Worm (Caenorhabditis elegans): ENCODE data around the gene srx-97.

srx-97 gene

ce11 chrII:3634765-3635164 lies 34.5 kb downstream of the srx-97 start:
- TF ChIP-seq klf-2 (GFP tag; conservative IDR thresholded peaks at IDR 0.05) (no peak), ref-1 (GFP tag; conservative IDR thresholded peaks at IDR 0.05) (no peak), ztf-23 (GFP tag; IDR thresholded peaks at IDR 0.05) (no peak), T22C8.4 (GFP tag; IDR thresholded peaks at IDR 0.05) (no peak), cog-1 (tag; optimal IDR thresholded peaks at IDR 0.05) (no peak), flt-1 (GFP tag; IDR thresholded peaks at IDR 0.05) (no peak), med-1 (GFP tag; optimal IDR thresholded peaks at IDR 0.05; ENCODE audit: insufficient read depth) (no peak), ztf-29 (GFP tag; IDR thresholded peaks at IDR 0.05) (no peak), tab-1 (GFP tag; IDR thresholded peaks at IDR 0.05) (no peak)

- no peak for TF ChIP-seq ref-1 (GFP tag; conservative IDR thresholded peaks at IDR 0.05)
- no peak for TF ChIP-seq ztf-29 (GFP tag; IDR thresholded peaks at IDR 0.05)
- TF ChIP-seq ztf-23 (GFP tag; IDR thresholded peaks at IDR 0.05) = no peak
- TF ChIP-seq cog-1 (tag; optimal IDR thresholded peaks at IDR 0.05) = no peak
- no peak for TF ChIP-seq T22C8.4 (GFP tag; IDR thresholded peaks at IDR 0.05)
- TF ChIP-seq flt-1 (GFP tag; IDR thresholded peaks at IDR 0.05) = no peak
- TF ChIP-seq med-1 (GFP tag; optimal IDR thresholded peaks at IDR 0.05; ENCODE audit: insufficient read depth) = no peak
- TF ChIP-seq klf-2 (GFP tag; conservative IDR thresholded peaks at IDR 0.05) = no peak
- TF ChIP-seq tab-1 (GFP tag; IDR thresholded peaks at IDR 0.05) = no peak
Measured at ce11 chrII:3630810-3631209, 38.4 kb downstream of the srx-97 start, which contains the start of gene M151.2. Gene M151.2 (plus strand): TSS chrII:3631110.

DNA sequence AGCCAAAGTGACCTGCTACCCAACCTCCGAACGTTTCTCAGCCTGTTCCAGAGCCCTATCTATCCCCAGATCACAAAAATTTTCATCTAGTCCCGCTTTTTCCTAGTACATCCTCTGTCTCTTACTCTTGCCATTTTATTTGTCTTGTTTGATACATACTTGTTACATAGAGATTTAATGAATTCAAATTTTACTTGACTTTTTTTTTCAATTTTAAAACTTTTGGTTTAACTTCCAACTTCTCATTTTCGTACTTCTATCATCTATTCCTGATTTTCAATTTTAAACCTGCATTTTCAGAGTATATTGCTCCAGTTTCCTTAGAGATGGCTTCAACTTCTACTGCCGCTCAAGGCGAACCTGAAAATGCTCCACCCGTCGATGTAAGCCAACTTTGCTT lies 42.3 kb downstream of the srx-97 start, which contains the start of gene M151.3:
Gene M151.3, plus strand, starts transcription at position 301 of the 400 bp plus-strand sequence.
- TF ChIP-seq ztf-23 (GFP tag; IDR thresholded peaks at IDR 0.05) (no peak), klf-2 (GFP tag; conservative IDR thresholded peaks at IDR 0.05) (no peak)

DNA sequence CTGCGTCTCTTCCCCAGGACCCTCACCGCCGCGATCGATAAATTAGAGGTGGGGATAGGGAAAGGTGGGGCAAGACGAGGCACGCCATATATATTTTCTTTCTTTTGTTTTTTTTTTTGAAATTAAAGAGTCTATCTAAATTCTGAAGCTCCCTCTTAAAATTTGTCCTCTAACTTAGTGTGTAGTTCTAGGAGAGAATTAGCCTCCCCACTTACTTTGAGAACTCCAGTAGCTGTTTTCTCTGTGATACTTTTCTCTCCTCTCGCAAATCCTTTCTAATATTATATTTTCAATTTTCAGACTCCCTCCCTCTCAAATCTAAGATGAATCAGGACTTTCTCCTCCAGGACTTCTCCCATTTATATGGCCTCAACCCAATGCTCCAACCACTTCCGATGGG lies 47.2 kb downstream of the srx-97 start, which contains the start of gene M151.7:
Gene M151.7, plus strand, starts transcription at position 301 of the 400 bp plus-strand sequence.
- TF ChIP-seq flt-1 (GFP tag; IDR thresholded peaks at IDR 0.05) (no peak), ztf-23 (GFP tag; IDR thresholded peaks at IDR 0.05) (no peak), cog-1 (tag; optimal IDR thresholded peaks at IDR 0.05) (no peak), T22C8.4 (GFP tag; IDR thresholded peaks at IDR 0.05) (no peak), tab-1 (GFP tag; IDR thresholded peaks at IDR 0.05) (no peak), ref-1 (GFP tag; conservative IDR thresholded peaks at IDR 0.05) (no peak), med-1 (GFP tag; optimal IDR thresholded peaks at IDR 0.05; ENCODE audit: insufficient read depth) (no peak), klf-2 (GFP tag; conservative IDR thresholded peaks at IDR 0.05) (no peak), ztf-29 (GFP tag; IDR thresholded peaks at IDR 0.05) (no peak)

DNA sequence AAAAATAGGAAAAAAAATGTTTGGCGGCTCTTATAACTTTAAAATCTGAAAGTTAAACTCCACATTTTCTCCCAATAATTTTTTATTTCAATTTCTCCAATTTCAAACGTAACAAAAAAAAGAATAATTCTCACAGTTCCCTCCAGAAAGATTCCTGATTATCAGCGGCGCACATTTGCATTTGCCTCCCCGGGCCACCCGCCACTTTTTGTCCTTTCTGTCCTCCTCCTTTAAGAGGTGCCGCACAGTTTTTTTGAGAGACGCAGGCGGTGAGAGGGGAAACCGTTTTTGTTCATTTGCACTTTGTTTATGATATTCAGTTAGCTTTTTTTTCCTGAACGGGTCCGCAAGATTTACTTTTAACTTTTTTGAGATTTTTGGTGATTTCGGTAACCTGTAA lies 48.4 kb downstream of the srx-97 start:
- TF ChIP-seq klf-2 (GFP tag; conservative IDR thresholded peaks at IDR 0.05) = no peak
- TF ChIP-seq cog-1 (tag; optimal IDR thresholded peaks at IDR 0.05) = no peak
- no peak for TF ChIP-seq T22C8.4 (GFP tag; IDR thresholded peaks at IDR 0.05)
- TF ChIP-seq med-1 (GFP tag; optimal IDR thresholded peaks at IDR 0.05; ENCODE audit: insufficient read depth) = no peak
- no peak for TF ChIP-seq tab-1 (GFP tag; IDR thresholded peaks at IDR 0.05)
- TF ChIP-seq flt-1 (GFP tag; IDR thresholded peaks at IDR 0.05) = no peak
- no peak for TF ChIP-seq ztf-29 (GFP tag; IDR thresholded peaks at IDR 0.05)
- TF ChIP-seq ref-1 (GFP tag; conservative IDR thresholded peaks at IDR 0.05) = no peak
- TF ChIP-seq ztf-23 (GFP tag; IDR thresholded peaks at IDR 0.05) = no peak

DNA sequence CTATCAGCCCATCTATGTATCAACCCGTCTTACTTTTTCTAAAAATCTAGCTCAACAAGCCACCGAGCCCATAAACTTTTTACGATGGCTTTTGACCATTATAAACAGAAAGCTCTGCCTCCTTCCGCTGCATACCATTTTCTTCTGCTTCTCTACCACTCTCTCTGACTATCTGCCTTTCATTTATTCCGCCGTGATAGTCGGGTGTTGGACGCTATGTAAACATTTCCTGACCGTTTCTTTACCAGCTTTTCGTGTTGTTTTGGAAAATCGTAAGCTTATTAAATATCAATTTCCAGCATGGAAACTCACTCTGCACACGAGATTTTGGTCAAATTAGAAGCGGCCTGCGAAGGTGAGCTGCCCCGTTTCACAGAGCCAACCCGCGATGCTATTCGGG lies 51.7 kb downstream of the srx-97 start, which contains the start of gene F40E12.1:
Gene F40E12.1, plus strand, starts transcription at position 301 of the 400 bp plus-strand sequence.
- no peak for TF ChIP-seq tab-1 (GFP tag; IDR thresholded peaks at IDR 0.05)
- TF ChIP-seq med-1 (GFP tag; optimal IDR thresholded peaks at IDR 0.05; ENCODE audit: insufficient read depth) = no peak
- no peak for TF ChIP-seq flt-1 (GFP tag; IDR thresholded peaks at IDR 0.05)
- TF ChIP-seq ref-1 (GFP tag; conservative IDR thresholded peaks at IDR 0.05) = no peak
- no peak for TF ChIP-seq ztf-23 (GFP tag; IDR thresholded peaks at IDR 0.05)
- no peak for TF ChIP-seq ztf-29 (GFP tag; IDR thresholded peaks at IDR 0.05)
- TF ChIP-seq T22C8.4 (GFP tag; IDR thresholded peaks at IDR 0.05) = no peak
- no peak for TF ChIP-seq cog-1 (tag; optimal IDR thresholded peaks at IDR 0.05)
- TF ChIP-seq klf-2 (GFP tag; conservative IDR thresholded peaks at IDR 0.05) = no peak
